Worm (Caenorhabditis elegans) whole organism, dauer: ENCODE measurements around the gene Y17G7B.18.

Source experiments
- unc-62 ChIP-seq: sonication (generic microtip); optimal IDR thresholded peaks from 2 replicates; lab custom pipeline; 2017; ENCODE audit warnings: missing biosample characterization, missing genetic modification reagents, missing genetic modification characterization

Gene Y17G7B.18

ce11 chrII:12077281-12077680 lies 30.4 kb downstream of the Y17G7B.18 start:
- TF ChIP-seq unc-62 (GFP tag; lab: Kevin White, UChicago) = no peak

- no peak for TF ChIP-seq unc-62 (GFP tag; lab: Kevin White, UChicago)
Measured at ce11 chrII:12076355-12076754, 31.3 kb downstream of the Y17G7B.18 start.

DNA sequence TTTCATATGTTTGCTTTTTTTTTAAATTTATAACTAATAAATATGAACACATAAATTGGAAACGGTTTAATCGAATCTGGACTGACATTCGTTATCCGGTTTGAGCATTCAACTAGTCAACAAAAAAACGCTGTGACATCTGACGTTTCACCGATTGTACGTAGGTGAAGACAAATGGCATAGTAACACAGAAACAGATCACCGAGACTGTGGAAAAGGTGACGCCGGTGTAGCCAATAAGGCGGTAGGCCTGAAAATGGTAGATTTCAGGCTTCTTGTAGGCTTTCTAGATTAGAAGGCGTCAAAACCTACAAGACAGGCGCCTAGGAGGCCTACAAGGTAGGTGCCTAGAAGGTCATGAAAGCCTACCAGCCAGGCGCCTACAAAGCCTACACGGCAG lies 36.4 kb downstream of the Y17G7B.18 start:
- no peak for TF ChIP-seq unc-62 (GFP tag; lab: Kevin White, UChicago)

- TF ChIP-seq unc-62 (GFP tag; lab: Kevin White, UChicago) = no peak
Measured at ce11 chrII:12067451-12068076, 40.1 kb downstream of the Y17G7B.18 start, which contains the start of gene Y17G7B.22. Gene Y17G7B.22 (plus strand): TSS chrII:12068026.

- no peak for TF ChIP-seq unc-62 (GFP tag; lab: Kevin White, UChicago)
Measured at ce11 chrII:12064680-12065135, 42.9 kb downstream of the Y17G7B.18 start, which contains the start of gene arrd-8. Gene arrd-8 (plus strand): TSS chrII:12065085.

ce11 chrII:12063076-12063475 lies 44.6 kb downstream of the Y17G7B.18 start:
- no peak for TF ChIP-seq unc-62 (GFP tag; lab: Kevin White, UChicago)

DNA sequence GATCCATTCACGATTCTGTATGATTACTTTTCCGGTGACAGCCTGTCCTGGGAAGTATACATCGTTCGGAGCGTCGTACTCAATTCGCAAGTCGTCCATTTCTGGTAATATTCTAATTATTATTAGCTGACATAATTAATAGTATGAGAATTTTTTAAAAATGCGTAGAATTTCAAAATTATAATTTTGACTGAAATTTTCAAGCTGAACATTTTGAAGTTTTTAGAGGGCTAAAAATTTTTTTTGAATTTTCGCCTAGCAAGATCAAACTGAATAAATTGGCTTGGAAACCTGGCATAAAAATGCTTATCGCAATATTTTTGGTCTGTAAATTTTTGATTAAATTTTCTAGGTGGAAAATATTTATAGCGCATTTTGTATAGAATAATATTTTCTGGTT lies 45.1 kb downstream of the Y17G7B.18 start, which contains the start of gene arrd-7:
Gene arrd-7 (minus strand): TSS at position 101 of the 400 bp plus-strand sequence.
- no peak for TF ChIP-seq unc-62 (GFP tag; lab: Kevin White, UChicago)

DNA sequence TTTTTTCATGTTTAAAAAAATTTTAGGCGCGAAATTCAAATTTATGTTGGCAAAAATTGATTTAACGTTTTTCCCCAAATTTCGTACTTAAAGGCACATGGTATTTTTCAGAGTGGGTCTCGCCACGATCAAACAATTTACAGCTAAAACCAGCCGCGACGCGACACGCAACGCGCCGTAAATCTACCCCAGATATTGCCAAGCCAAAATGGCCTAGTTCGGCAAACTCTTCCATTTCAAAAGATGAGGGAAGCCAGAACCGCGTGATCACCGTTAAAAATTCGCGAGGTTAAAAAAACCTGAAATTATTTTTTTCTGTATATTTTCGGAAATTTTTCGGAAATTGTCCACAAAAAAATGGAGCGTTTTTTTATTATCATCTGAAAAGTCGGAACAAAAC lies 47.8 kb downstream of the Y17G7B.18 start:
- TF ChIP-seq unc-62 (GFP tag; lab: Kevin White, UChicago) = no peak

DNA sequence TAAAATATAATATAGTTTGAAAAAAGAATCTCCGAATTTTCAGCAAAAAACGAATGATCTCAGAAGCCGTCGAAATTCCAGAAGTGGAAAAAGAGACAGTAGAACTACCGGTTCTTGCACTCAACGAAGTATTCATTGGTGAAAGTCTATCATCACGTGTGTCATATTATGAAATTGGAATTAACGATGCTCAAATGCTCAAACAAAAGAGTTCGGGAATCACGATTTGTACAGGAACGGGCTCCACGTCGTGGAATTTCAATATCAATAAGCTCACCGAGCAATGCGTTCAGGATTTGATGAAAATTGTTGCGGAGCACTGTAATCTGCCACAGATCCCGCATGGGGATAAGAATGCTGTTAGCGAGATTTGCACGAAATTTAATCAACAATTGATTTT lies 49.4 kb downstream of the Y17G7B.18 start:
- TF ChIP-seq unc-62 (GFP tag; lab: Kevin White, UChicago) = no peak

DNA sequence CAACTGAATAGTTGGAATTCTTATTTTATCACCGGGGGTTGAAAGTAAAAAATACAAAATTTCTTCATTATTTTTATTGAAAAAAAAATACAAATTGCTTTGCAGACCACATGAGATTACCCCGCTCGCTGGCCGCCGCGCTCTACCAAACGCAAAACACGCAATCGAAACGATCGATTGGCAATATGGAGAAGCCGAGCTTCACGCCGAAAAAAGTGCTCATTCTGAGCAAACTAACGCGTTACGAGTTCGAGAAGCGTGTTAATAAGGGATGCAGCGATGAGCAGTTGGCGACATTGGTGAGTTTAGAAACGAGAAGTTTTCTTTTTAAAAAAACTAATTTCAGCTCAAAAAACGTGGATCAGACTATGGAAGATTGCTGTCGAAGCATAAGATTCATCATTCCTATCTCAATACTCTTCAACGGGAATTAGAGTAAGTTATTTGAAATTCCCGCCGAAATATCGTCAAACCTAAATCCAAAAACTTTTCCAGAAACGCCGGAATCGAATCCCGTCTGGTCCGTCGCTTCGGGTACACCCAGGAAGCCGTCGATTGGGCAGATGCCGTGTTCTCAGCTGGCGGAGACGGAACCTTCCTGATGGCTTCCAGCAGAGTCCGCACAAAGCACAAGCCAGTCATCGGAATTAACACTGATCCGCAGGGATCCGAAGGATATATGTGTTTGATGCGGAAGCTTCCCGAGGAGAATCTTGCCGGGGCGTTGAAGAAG lies 52.1 kb downstream of the Y17G7B.18 start:
- TF ChIP-seq unc-62 (GFP tag; lab: Kevin White, UChicago) = no peak

- no peak for TF ChIP-seq unc-62 (GFP tag; lab: Kevin White, UChicago)
Measured at ce11 chrII:12054558-12054957, 53.1 kb downstream of the Y17G7B.18 start.

ce11 chrII:12054150-12054549 lies 53.5 kb downstream of the Y17G7B.18 start:
- TF ChIP-seq unc-62 (GFP tag; lab: Kevin White, UChicago) = no peak

ce11 chrII:12053486-12053885 lies 54.2 kb downstream of the Y17G7B.18 start:
- no peak for TF ChIP-seq unc-62 (GFP tag; lab: Kevin White, UChicago)
